Fruit fly (Drosophila melanogaster) whole organism, embryonic: ENCODE data around the gene CG3448.

ENCODE experiments used
- Abd-B ChIP-seq: fragments of 200-800 bp; sonication (Bioruptor generic); optimal IDR thresholded peaks from 2 replicates; lab custom pipeline; 2018; ENCODE audit warnings: missing biosample characterization, mild to moderate bottlenecking, missing genetic modification characterization, moderate library complexity
- Ada2b ChIP-seq: fragments of 200-800 bp; sonication (Bioruptor generic); IDR thresholded peaks from 2 replicates; pipeline ENCODE4 v1.3.6; 2022; ENCODE audit warnings: missing biosample characterization, missing genetic modification characterization
- Antp ChIP-seq: fragments of 200-800 bp; sonication (Bioruptor generic); optimal IDR thresholded peaks from 3 replicates; lab custom pipeline; 2016; ENCODE audit warnings: missing biosample characterization, missing genetic modification characterization
- BtbVII ChIP-seq: fragments of 200-800 bp; sonication (Bioruptor generic); optimal IDR thresholded peaks from 3 replicates; lab custom pipeline; 2017; ENCODE audit warnings: missing biosample characterization, mild to moderate bottlenecking, missing genetic modification characterization
- CG10462 ChIP-seq: fragments of 200-800 bp; sonication (Bioruptor generic); optimal IDR thresholded peaks from 2 replicates; lab custom pipeline; 2016; ENCODE audit warnings: missing biosample characterization, missing genetic modification characterization
- CG11560 ChIP-seq: fragments of 200-800 bp; sonication (Bioruptor generic); IDR thresholded peaks from 3 replicates; pipeline ENCODE4 v1.3.6; 2022; ENCODE audit warnings: missing biosample characterization, missing genetic modification characterization
- CG12299 ChIP-seq: fragments of 200-800 bp; sonication (Bioruptor generic); optimal IDR thresholded peaks from 2 replicates; lab custom pipeline; 2018; ENCODE audit warnings: missing biosample characterization, mild to moderate bottlenecking, missing genetic modification characterization
- CG13123 ChIP-seq: fragments of 200-800 bp; sonication (Bioruptor generic); optimal IDR thresholded peaks from 2 replicates; lab custom pipeline; 2016; ENCODE audit warnings: missing biosample characterization, missing genetic modification characterization
- CG15073 ChIP-seq: fragments of 200-800 bp; sonication (Bioruptor generic); optimal IDR thresholded peaks from 2 replicates; lab custom pipeline; 2016; ENCODE audit warnings: missing biosample characterization, missing genetic modification characterization
- CG15601 ChIP-seq: fragments of 200-800 bp; sonication (Bioruptor generic); optimal IDR thresholded peaks from 3 replicates; lab custom pipeline; 2019; ENCODE audit warnings: missing biosample characterization, mild to moderate bottlenecking, missing genetic modification characterization, moderate library complexity
- CG16779 ChIP-seq: fragments of 200-800 bp; sonication (Bioruptor generic); IDR thresholded peaks from 2 replicates; pipeline ENCODE4 v1.3.6; 2022; ENCODE audit warnings: missing biosample characterization, missing genetic modification characterization
- CG17186 ChIP-seq: fragments of 200-800 bp; sonication (Bioruptor generic); optimal IDR thresholded peaks from 3 replicates; lab custom pipeline; 2017; ENCODE audit warnings: missing biosample characterization, missing genetic modification reagents, missing genetic modification characterization
- CG17912 ChIP-seq: fragments of 200-800 bp; sonication (Bioruptor generic); optimal IDR thresholded peaks from 2 replicates; lab custom pipeline; 2018; ENCODE audit warnings: missing biosample characterization, mild to moderate bottlenecking, missing genetic modification characterization
- CG18619 ChIP-seq: fragments of 200-800 bp; sonication (Bioruptor generic); optimal IDR thresholded peaks from 3 replicates; lab custom pipeline; 2017; ENCODE audit warnings: missing biosample characterization, mild to moderate bottlenecking, missing genetic modification characterization
- CG2678 ChIP-seq: fragments of 200-800 bp; sonication (Bioruptor generic); optimal IDR thresholded peaks from 3 replicates; lab custom pipeline; 2019; ENCODE audit warnings: missing biosample characterization, mild to moderate bottlenecking, missing genetic modification characterization, moderate library complexity
- CG3281 ChIP-seq: fragments of 200-800 bp; sonication (Bioruptor generic); optimal IDR thresholded peaks from 3 replicates; lab custom pipeline; 2017; ENCODE audit warnings: missing biosample characterization, mild to moderate bottlenecking, missing genetic modification characterization
- CG4328 ChIP-seq: fragments of 200-800 bp; sonication (Bioruptor generic); optimal IDR thresholded peaks from 3 replicates; lab custom pipeline; 2017; ENCODE audit warnings: missing biosample characterization, missing genetic modification reagents, missing genetic modification characterization
- CG7928 ChIP-seq: fragments of 200-800 bp; sonication (Bioruptor generic); optimal IDR thresholded peaks from 2 replicates; lab custom pipeline; 2017; ENCODE audit warnings: missing biosample characterization, mild to moderate bottlenecking, missing genetic modification characterization
- Chrac-16 ChIP-seq: fragments of 200-800 bp; sonication (Bioruptor generic); optimal IDR thresholded peaks from 3 replicates; lab custom pipeline; 2016; ENCODE audit warnings: missing biosample characterization, missing genetic modification characterization
- CoRest ChIP-seq: fragments of 200-800 bp; sonication (Bioruptor generic); optimal IDR thresholded peaks from 3 replicates; lab custom pipeline; 2018; ENCODE audit warnings: missing biosample characterization, mild to moderate bottlenecking, missing genetic modification characterization, moderate library complexity
- D19A ChIP-seq: fragments of 200-800 bp; optimal IDR thresholded peaks from 3 replicates; lab custom pipeline; 2019; ENCODE audit warnings: missing biosample characterization, mild to moderate bottlenecking, missing genetic modification characterization, moderate library complexity
- D19B ChIP-seq: fragments of 200-800 bp; sonication (Bioruptor generic); optimal IDR thresholded peaks from 2 replicates; lab custom pipeline; 2017; ENCODE audit warnings: missing biosample characterization, mild to moderate bottlenecking, missing genetic modification characterization
- Dfd ChIP-seq, 2 experiments: fragments of >200 bp; optimal IDR thresholded peaks; 2 replicates each; lab custom pipeline; 2017; ENCODE audit warnings: missing biosample characterization in 2 of 2, missing genetic modification characterization in 2 of 2
- HLH3B ChIP-seq: fragments of 200-800 bp; sonication (Bioruptor generic); IDR thresholded peaks from 2 replicates; pipeline ENCODE4 v1.3.6; 2022; ENCODE audit warnings: missing biosample characterization, missing genetic modification characterization
- Hand ChIP-seq: fragments of 200-800 bp; sonication (Bioruptor generic); optimal IDR thresholded peaks from 2 replicates; lab custom pipeline; 2017; ENCODE audit warnings: mild to moderate bottlenecking, missing biosample characterization, missing genetic modification reagents, missing genetic modification characterization
- Hey ChIP-seq: fragments of 200-800 bp; sonication (Bioruptor generic); optimal IDR thresholded peaks from 3 replicates; lab custom pipeline; 2018; ENCODE audit warnings: missing biosample characterization, mild to moderate bottlenecking, missing genetic modification characterization
- MTF-1 ChIP-seq: fragments of 200-800 bp; sonication (Bioruptor generic); optimal IDR thresholded peaks from 2 replicates; lab custom pipeline; 2018; ENCODE audit warnings: missing biosample characterization, mild to moderate bottlenecking, missing genetic modification characterization, borderline replicate concordance
- NfI ChIP-seq: fragments of 200-800 bp; sonication (Bioruptor generic); optimal IDR thresholded peaks from 3 replicates; lab custom pipeline; 2018; ENCODE audit warnings: missing biosample characterization, mild to moderate bottlenecking, missing genetic modification characterization, moderate library complexity
- Sox102F ChIP-seq: fragments of 200-800 bp; sonication (Bioruptor generic); optimal IDR thresholded peaks from 2 replicates; lab custom pipeline; 2018; ENCODE audit warnings: missing biosample characterization, mild to moderate bottlenecking, missing genetic modification characterization, moderate library complexity
- Tbp ChIP-seq: fragments of >200 bp; optimal IDR thresholded peaks from 2 replicates; lab custom pipeline; 2018; ENCODE audit warnings: missing biosample characterization, missing genetic modification characterization
- ap ChIP-seq: fragments of 200-800 bp; sonication (Bioruptor generic); IDR thresholded peaks from 2 replicates; pipeline ENCODE4 v1.3.6; 2022; ENCODE audit warnings: missing biosample characterization, missing genetic modification characterization
- cwo ChIP-seq: fragments of 200-800 bp; sonication (Bioruptor generic); optimal IDR thresholded peaks from 3 replicates; lab custom pipeline; 2017; ENCODE audit warnings: missing biosample characterization, missing genetic modification characterization, mild to moderate bottlenecking, moderate library complexity, missing genetic modification reagents
- da ChIP-seq: fragments of 200-800 bp; sonication (Bioruptor generic); optimal IDR thresholded peaks from 2 replicates; lab custom pipeline; 2016; ENCODE audit warnings: missing biosample characterization, missing genetic modification characterization
- dpn ChIP-seq, 2 experiments: fragments of 200-800 bp; sonication (Bioruptor generic); optimal IDR thresholded peaks; 3 replicates each; lab custom pipeline; 2016; ENCODE audit warnings: missing biosample characterization in 2 of 2, missing genetic modification characterization in 2 of 2
- gce ChIP-seq: fragments of 200-800 bp; sonication (Bioruptor generic); IDR thresholded peaks from 3 replicates; pipeline ENCODE4 v1.3.6; 2022; ENCODE audit warnings: missing biosample characterization, missing genetic modification characterization
- gem ChIP-seq: fragments of 200-800 bp; sonication (Bioruptor generic); optimal IDR thresholded peaks from 2 replicates; lab custom pipeline; 2019; ENCODE audit warnings: missing biosample characterization, mild to moderate bottlenecking, missing genetic modification characterization, moderate library complexity
- gsb ChIP-seq: fragments of 200-800 bp; sonication (Bioruptor generic); IDR thresholded peaks from 2 replicates; pipeline ENCODE4 v1.3.6; 2022; ENCODE audit warnings: missing biosample characterization, missing genetic modification characterization
- hb ChIP-seq: fragments of 200-800 bp; sonication (Bioruptor generic); IDR thresholded peaks from 3 replicates; pipeline ENCODE4 v1.3.6; 2022; ENCODE audit warnings: missing biosample characterization, missing genetic modification characterization; ENCODE audit not compliant: partially characterized antibody
- hbn ChIP-seq: fragments of 200-800 bp; sonication (Bioruptor generic); IDR thresholded peaks from 2 replicates; pipeline ENCODE4 v1.3.6; 2022; ENCODE audit warnings: missing biosample characterization, missing genetic modification characterization; ENCODE audit not compliant: partially characterized antibody
- klu ChIP-seq: fragments of 200-800 bp; sonication (Bioruptor generic); IDR thresholded peaks from 2 replicates; pipeline ENCODE4 v1.3.6; 2022; ENCODE audit warnings: missing biosample characterization, missing genetic modification characterization
- lilli ChIP-seq: fragments of 200-800 bp; sonication (Bioruptor generic); optimal IDR thresholded peaks from 3 replicates; lab custom pipeline; 2016; ENCODE audit warnings: missing biosample characterization, missing genetic modification characterization
- nau ChIP-seq: fragments of 200-800 bp; sonication (Bioruptor generic); optimal IDR thresholded peaks from 3 replicates; lab custom pipeline; 2017; ENCODE audit warnings: missing biosample characterization, mild to moderate bottlenecking, missing genetic modification characterization, missing genetic modification reagents
- pb ChIP-seq: fragments of 200-800 bp; sonication (Bioruptor generic); optimal IDR thresholded peaks from 3 replicates; lab custom pipeline; 2016; ENCODE audit warnings: missing biosample characterization, missing genetic modification characterization
- peb ChIP-seq: fragments of 200-800 bp; sonication (Bioruptor generic); IDR thresholded peaks from 2 replicates; pipeline ENCODE4 v1.3.6; 2022; ENCODE audit warnings: missing biosample characterization, missing genetic modification characterization
- pum ChIP-seq: fragments of 200-800 bp; sonication (Bioruptor generic); optimal IDR thresholded peaks from 2 replicates; lab custom pipeline; 2016; ENCODE audit warnings: missing biosample characterization, missing genetic modification characterization
- sens ChIP-seq: fragments of 200-800 bp; sonication (Bioruptor generic); peaks from one replicate; lab custom pipeline; 2016; ENCODE audit warnings: missing biosample characterization, missing genetic modification characterization
- sima ChIP-seq: fragments of 200-800 bp; sonication (Bioruptor generic); optimal IDR thresholded peaks from 2 replicates; lab custom pipeline; 2016; ENCODE audit warnings: missing biosample characterization, missing genetic modification characterization
- slbo ChIP-seq: fragments of 200-800 bp; sonication (Bioruptor generic); IDR thresholded peaks from 2 replicates; pipeline ENCODE4 v1.3.6; 2022; ENCODE audit warnings: missing biosample characterization, missing genetic modification characterization
- sug ChIP-seq: fragments of 200-800 bp; optimal IDR thresholded peaks from 2 replicates; lab custom pipeline; 2019; ENCODE audit warnings: missing biosample characterization, mild to moderate bottlenecking, missing genetic modification characterization, moderate library complexity
- unpg ChIP-seq: fragments of 200-800 bp; sonication (Bioruptor generic); optimal IDR thresholded peaks from 3 replicates; lab custom pipeline; 2018; ENCODE audit warnings: missing biosample characterization, mild to moderate bottlenecking, missing genetic modification characterization, moderate library complexity

The CG3448 gene

dm6 chr3L:9468261-9468890 lies 17.0 kb upstream of the CG3448 start (continued):
- TF ChIP-seq pb = no peak
- TF ChIP-seq Ada2b (GFP tag; lab: Robert Waterston, UW) = no peak
- TF ChIP-seq BtbVII (GFP tag; lab: Kevin White, UChicago) = no peak
- peak; percentile 50 for TF ChIP-seq Sox102F
- TF ChIP-seq CoRest (tag; lab: Kevin White, UChicago) = peak; percentile 61
- no peak for TF ChIP-seq gsb
- no peak for TF ChIP-seq MTF-1 (GFP tag; lab: Kevin White, UChicago)
- TF ChIP-seq CG15601 (tag; lab: Kevin White, UChicago) = no peak
- no peak for TF ChIP-seq CG17186
- no peak for TF ChIP-seq unpg (GFP tag; lab: Kevin White, UChicago)
- TF ChIP-seq da (GFP tag; lab: Kevin White, UChicago) = no peak
- TF ChIP-seq sug (tag; lab: Kevin White, UChicago) = no peak
- TF ChIP-seq CG13123 (GFP tag; lab: Kevin White, UChicago) = no peak
- TF ChIP-seq lilli = peak; percentile 27
- TF ChIP-seq pum (GFP tag; lab: Kevin White, UChicago) = peak; percentile 25
- TF ChIP-seq CG18619 (GFP tag; lab: Kevin White, UChicago) = peak; percentile 13
- no peak for TF ChIP-seq Abd-B (GFP tag; lab: Kevin White, UChicago)
- TF ChIP-seq CG2678 (tag; lab: Kevin White, UChicago) = peak; percentile 73
- TF ChIP-seq Antp = no peak
- TF ChIP-seq NfI = peak; percentile 7
- peak; percentile 76 for TF ChIP-seq D19B (GFP tag; lab: Kevin White, UChicago)
- no peak for TF ChIP-seq Dfd (GFP tag; optimal IDR thresholded peaks at IDR 0.05; lab: Kevin White, UChicago)
- TF ChIP-seq CG12299 (tag; lab: Kevin White, UChicago) = no peak
- no peak for TF ChIP-seq gce (GFP tag; lab: Robert Waterston, UW)
- TF ChIP-seq CG7928 = no peak
- TF ChIP-seq gem = peak; percentile 58
- TF ChIP-seq sens = peak; percentile 82
- TF ChIP-seq ap (GFP tag; lab: Robert Waterston, UW) = no peak
- no peak for TF ChIP-seq Hand (GFP tag; lab: Kevin White, UChicago)
- TF ChIP-seq sima = no peak
- peak; percentile 51 for TF ChIP-seq CG3281 (GFP tag; lab: Kevin White, UChicago)
- no peak for TF ChIP-seq CG4328 (GFP tag; lab: Kevin White, UChicago)
- no peak for TF ChIP-seq hbn
- peak; percentile 74 for TF ChIP-seq D19A (tag; lab: Kevin White, UChicago)
- TF ChIP-seq Chrac-16 (GFP tag; lab: Kevin White, UChicago) = no peak
- no peak for TF ChIP-seq peb
- TF ChIP-seq CG10462 (GFP tag; lab: Kevin White, UChicago) = no peak
- no peak for TF ChIP-seq Hey (tag; lab: Kevin White, UChicago)
- TF ChIP-seq CG17912 (GFP tag; lab: Kevin White, UChicago) = no peak
- peak; percentile 35 for TF ChIP-seq slbo (GFP tag; lab: Robert Waterston, UW)
- no peak for TF ChIP-seq klu
- 0 out of 3 replicates have a peak, but pooled peaks have one; percentile 33 for TF ChIP-seq hb
- peak; percentile 16 to 33 for TF ChIP-seq dpn (GFP tag; optimal IDR thresholded peaks at IDR 0.05; lab: Kevin White, UChicago)
- TF ChIP-seq HLH3B (GFP tag; lab: Robert Waterston, UW) = no peak
- 0 out of 2 replicates have a peak, but pooled peaks have one; percentile 31 for TF ChIP-seq CG16779 (GFP tag; lab: Robert Waterston, UW)
- no peak for TF ChIP-seq Tbp
- TF ChIP-seq cwo (GFP tag; lab: Kevin White, UChicago) = peak; percentile 47
- TF ChIP-seq nau (GFP tag; lab: Kevin White, UChicago) = no peak
- no peak for TF ChIP-seq CG11560 (tag; lab: Robert Waterston, UW)
- TF ChIP-seq CG15073 (GFP tag; lab: Kevin White, UChicago) = no peak
